Fruit fly (Drosophila melanogaster): ENCODE data around the gene CG43203.

CG43203 gene

dm6 chr3R:19352121-19352520, 1.7 kb upstream of the CG43203 start:
- no peak for TF ChIP-seq fd96Ca (GFP tag; IDR thresholded peaks at IDR 0.05)
- no peak for TF ChIP-seq CG8301 (tag; optimal IDR thresholded peaks at IDR 0.05)

DNA sequence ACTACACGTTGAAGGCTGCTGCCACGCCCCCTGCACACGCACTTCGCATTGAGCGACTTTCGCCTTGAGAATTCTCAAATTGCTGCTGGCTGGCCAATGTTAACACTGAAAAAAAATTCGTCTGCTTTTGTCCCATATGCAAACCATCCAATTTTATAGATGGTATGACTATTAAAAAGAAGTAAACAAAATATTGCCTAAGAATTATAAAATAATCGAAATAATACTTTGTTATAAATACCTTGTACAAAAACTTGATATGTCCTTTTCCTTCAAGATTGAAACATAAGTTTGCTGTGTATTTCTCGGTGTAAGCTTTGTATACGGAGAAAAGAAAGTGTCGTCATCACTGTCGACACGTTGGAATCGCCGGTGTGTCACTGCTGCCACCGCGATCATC, 9.0 kb downstream of the CG43203 start:
- TF ChIP-seq Snoo (tag; optimal IDR thresholded peaks at IDR 0.05) = peak; percentile 6
- no peak for TF ChIP-seq CG9948 (tag; optimal IDR thresholded peaks at IDR 0.05)

DNA sequence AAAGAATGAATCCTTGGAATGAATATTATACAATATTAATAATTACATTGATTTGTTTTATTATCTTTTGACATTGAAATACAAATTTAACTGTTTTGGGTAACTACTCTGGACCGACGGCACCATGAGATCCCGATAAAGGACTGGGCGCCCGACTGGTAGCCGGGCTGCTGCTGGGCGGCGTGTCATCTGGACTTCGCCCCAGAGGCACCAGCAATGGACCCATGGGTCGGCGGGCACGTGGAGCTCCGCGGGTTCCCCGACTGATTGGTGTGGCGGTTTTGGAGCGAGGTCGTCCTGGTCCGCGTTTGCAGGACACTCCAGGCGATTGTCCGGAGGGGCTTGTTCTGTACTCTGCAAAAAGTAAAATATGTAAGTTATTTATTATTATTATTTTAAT, 15.2 kb downstream of the CG43203 start:
- TF ChIP-seq CG15710 (tag; optimal IDR thresholded peaks at IDR 0.05) (no peak), CG8301 (tag; optimal IDR thresholded peaks at IDR 0.05) (no peak), CG4496 (GFP tag; IDR thresholded peaks at IDR 0.05) (no peak)

- no peak for TF ChIP-seq CG10348 (GFP tag; IDR thresholded peaks at IDR 0.05)
- no peak for TF ChIP-seq Ets98B (GFP tag; IDR thresholded peaks at IDR 0.05)
Measured at dm6 chr3R:19370693-19371092, 16.8 kb downstream of the CG43203 start.

DNA sequence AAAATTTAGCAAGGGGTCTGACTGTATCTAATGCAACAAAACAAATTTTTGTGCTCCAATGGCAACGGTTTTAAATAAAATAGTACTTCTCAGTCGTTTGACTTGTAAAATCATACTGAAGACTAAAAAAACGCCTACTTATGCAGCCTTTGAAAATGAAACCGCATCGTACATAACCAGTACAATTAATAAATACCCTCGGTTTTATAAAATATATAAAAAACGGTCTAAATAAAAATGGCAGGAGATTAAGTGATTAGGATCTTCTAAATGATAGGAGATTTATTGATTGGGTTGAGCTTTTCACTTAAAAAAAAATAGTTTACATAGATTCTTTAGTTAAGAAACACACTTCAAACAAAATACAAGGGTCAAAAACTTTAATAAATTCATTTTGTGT, 20.8 kb downstream of the CG43203 start, which contains the start of gene CG3581:
Gene CG3581 (minus strand): TSS at position 101 of the 400 bp plus-strand sequence.
- TF ChIP-seq Pif1A (GFP tag; optimal IDR thresholded peaks at IDR 0.05) (no peak), Pif1B (GFP tag; optimal IDR thresholded peaks at IDR 0.05) (no peak), CG8159 (tag; optimal IDR thresholded peaks at IDR 0.05) (no peak), fd96Ca (GFP tag; IDR thresholded peaks at IDR 0.05) (no peak), D1 (tag; optimal IDR thresholded peaks at IDR 0.05) (no peak), CG17806 (tag; optimal IDR thresholded peaks at IDR 0.05) (no peak), rn (GFP tag; IDR thresholded peaks at IDR 0.05) (no peak), CG8301 (tag; optimal IDR thresholded peaks at IDR 0.05) (no peak), CG32121 (GFP tag; IDR thresholded peaks at IDR 0.05) (no peak), CG13204 (GFP tag; optimal IDR thresholded peaks at IDR 0.05) (no peak), EcR (GFP tag; optimal IDR thresholded peaks at IDR 0.05) (no peak), CG10348 (GFP tag; IDR thresholded peaks at IDR 0.05) (no peak), CG12605 (GFP tag; IDR thresholded peaks at IDR 0.05) (no peak), Ets98B (GFP tag; IDR thresholded peaks at IDR 0.05) (no peak), CG34367 (tag; optimal IDR thresholded peaks at IDR 0.05) (no peak), CG4496 (GFP tag; IDR thresholded peaks at IDR 0.05) (no peak), Snoo (tag; optimal IDR thresholded peaks at IDR 0.05) (no peak), gl (tag; optimal IDR thresholded peaks at IDR 0.05) (no peak), CG9948 (tag; optimal IDR thresholded peaks at IDR 0.05) (no peak), CG14655 (GFP tag; optimal IDR thresholded peaks at IDR 0.05) (no peak)

- TF ChIP-seq CG17806 (tag; optimal IDR thresholded peaks at IDR 0.05) = no peak
Measured at dm6 chr3R:19375923-19376322, 22.1 kb downstream of the CG43203 start, which contains the start of gene CG31404. Gene CG31404, minus strand, starts transcription at chr3R:19376023.

dm6 chr3R:19377125-19377524, 23.3 kb downstream of the CG43203 start, which contains the start of gene CG31245:
Gene CG31245, minus strand, starts transcription at chr3R:19377225.
- no peak for TF ChIP-seq CG14655 (GFP tag; optimal IDR thresholded peaks at IDR 0.05)
- no peak for TF ChIP-seq Ets98B (GFP tag; IDR thresholded peaks at IDR 0.05)
- TF ChIP-seq CG32121 (GFP tag; IDR thresholded peaks at IDR 0.05) = no peak
- TF ChIP-seq CG15710 (tag; optimal IDR thresholded peaks at IDR 0.05) = no peak

DNA sequence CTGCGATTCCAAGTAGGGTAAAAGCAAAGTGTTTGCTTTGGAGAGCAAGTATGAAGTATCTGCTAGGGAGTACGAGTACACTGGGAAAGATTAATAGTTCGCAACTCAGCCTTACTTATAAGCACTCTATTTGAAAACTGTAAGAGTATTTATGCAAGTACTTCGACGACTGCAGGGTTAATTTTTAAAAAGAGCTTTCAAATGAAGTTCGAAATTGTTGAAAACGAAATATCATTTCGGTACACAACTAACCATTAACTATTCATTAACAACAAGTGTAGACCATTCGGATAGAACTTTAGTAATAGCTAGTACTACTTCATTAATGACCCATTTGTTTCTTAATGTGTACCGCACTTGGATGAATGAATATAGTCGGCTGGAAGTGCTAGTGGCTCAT, 29.4 kb downstream of the CG43203 start:
- TF ChIP-seq CG8159 (tag; optimal IDR thresholded peaks at IDR 0.05) (peak; percentile 21), CG12605 (GFP tag; IDR thresholded peaks at IDR 0.05) (no peak), Pif1A (GFP tag; optimal IDR thresholded peaks at IDR 0.05) (peak; percentile 23), CG14655 (GFP tag; optimal IDR thresholded peaks at IDR 0.05) (peak; percentile 71)

DNA sequence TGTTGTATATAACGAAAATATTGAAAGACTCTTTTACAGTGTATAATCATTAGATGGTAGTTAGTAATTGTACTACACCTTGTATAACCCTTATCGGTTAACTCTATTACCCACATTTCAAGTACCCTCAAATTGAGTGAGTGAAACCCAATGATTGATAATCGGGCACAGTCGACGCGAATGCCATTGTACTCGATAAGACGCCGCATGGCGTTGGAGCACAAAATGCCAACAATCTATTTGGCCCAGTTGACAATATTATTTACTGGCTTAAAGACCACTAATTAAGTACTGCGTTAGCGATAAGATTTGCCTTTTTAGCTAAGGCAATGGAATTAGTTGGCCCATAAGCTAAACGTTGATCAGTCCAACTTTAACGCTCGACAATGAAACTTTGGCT, 33.8 kb downstream of the CG43203 start, which contains the start of gene CG3734:
Gene CG3734 (plus strand): TSS at position 254 of the 400 bp plus-strand sequence.
- TF ChIP-seq gl (tag; optimal IDR thresholded peaks at IDR 0.05) = no peak
